Fruit fly (Drosophila melanogaster): ENCODE measurements around the gene sens-2.
A peak's percentile ranks its signal among the peaks of the same experiment; 100 is the strongest.

The sens-2 gene

DNA sequence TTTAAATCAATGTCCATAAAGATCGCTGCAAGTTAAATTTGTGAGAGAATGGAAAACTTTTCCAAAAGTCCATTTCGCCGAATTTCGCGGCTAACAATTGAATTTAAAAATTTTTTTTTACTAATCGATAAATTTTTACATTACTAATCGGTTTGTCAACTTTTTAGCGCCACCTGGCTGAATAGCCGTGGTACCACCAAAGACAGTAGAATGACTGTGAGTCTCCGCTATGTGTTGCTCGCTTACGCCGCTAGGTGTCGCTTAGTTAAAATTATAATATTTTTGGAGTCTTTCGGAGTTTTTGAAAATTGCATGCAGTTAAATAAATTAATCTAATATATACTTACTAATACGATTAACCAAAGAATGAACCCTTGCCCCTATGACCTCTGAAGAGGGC is 24.3 kb upstream of the sens-2 start (continued):
- TF ChIP-seq CG14965 (GFP tag; optimal IDR thresholded peaks at IDR 0.05; ENCODE audit: borderline replicate concordance) (no peak), GATAe (GFP tag; conservative IDR thresholded peaks at IDR 0.05) (no peak), gsb (GFP tag; IDR thresholded peaks at IDR 0.05) (no peak), CG17568 (GFP tag; optimal IDR thresholded peaks at IDR 0.05) (peak; percentile 1), HLH54F (GFP tag; optimal IDR thresholded peaks at IDR 0.05) (peak; percentile 9), CG17912 (GFP tag; optimal IDR thresholded peaks at IDR 0.05) (peak; percentile 67), CG10147 (GFP tag; optimal IDR thresholded peaks at IDR 0.05) (no peak), CG7839 (tag; optimal IDR thresholded peaks at IDR 0.05) (peak; percentile 59), slou (GFP tag; optimal IDR thresholded peaks at IDR 0.05) (peak; percentile 55), croc (GFP tag; conservative IDR thresholded peaks at IDR 0.05) (no peak), sob (GFP tag; IDR thresholded peaks at IDR 0.05) (peak; percentile 52; the same call in 1 of the 2 replicates), CG17328 (GFP tag; IDR thresholded peaks at IDR 0.05) (no peak), CG11093 (GFP tag; IDR thresholded peaks at IDR 0.05) (no peak), Bgb (GFP tag; IDR thresholded peaks at IDR 0.05; ENCODE audit: partially characterized antibody) (peak; percentile 72), Camta (GFP tag; optimal IDR thresholded peaks at IDR 0.05) (peak; percentile 27), klu (GFP tag; IDR thresholded peaks at IDR 0.05) (no peak), bowl (GFP tag; IDR thresholded peaks at IDR 0.05) (no peak), bab2 (GFP tag; optimal IDR thresholded peaks at IDR 0.05) (peak; percentile 30), Taf1 (GFP tag; IDR thresholded peaks at IDR 0.05) (no peak), CG8478 (optimal IDR thresholded peaks at IDR 0.05) (no peak), nerfin-2 (GFP tag; IDR thresholded peaks at IDR 0.05; ENCODE audit: partially characterized antibody) (peak; percentile 12; the same call in 1 of the 2 replicates), CG33557 (GFP tag; optimal IDR thresholded peaks at IDR 0.05) (no peak), pros (GFP tag; optimal IDR thresholded peaks at IDR 0.05) (no peak), H2.0 (GFP tag; IDR thresholded peaks at IDR 0.05) (no peak), CG12104 (GFP tag; optimal IDR thresholded peaks at IDR 0.05) (no peak), CG1529 (GFP tag; optimal IDR thresholded peaks at IDR 0.05) (no peak), CG12391 (tag; optimal IDR thresholded peaks at IDR 0.05) (peak; percentile 30), tup (GFP tag; optimal IDR thresholded peaks at IDR 0.05) (no peak), tio (GFP tag; optimal IDR thresholded peaks at IDR 0.05) (no peak), pnt (GFP tag; optimal IDR thresholded peaks at IDR 0.05) (peak; percentile 6), tna (GFP tag; IDR thresholded peaks at IDR 0.05; ENCODE audit: partially characterized antibody) (peak; percentile 30; the same call in 1 of the 2 replicates), wek (GFP tag; optimal IDR thresholded peaks at IDR 0.05) (no peak), chinmo (GFP tag; IDR thresholded peaks at IDR 0.05; ENCODE audit: partially characterized antibody) (peak; percentile 70; the same call in 2 of the 4 replicates), Sox100B (GFP tag; optimal IDR thresholded peaks at IDR 0.05) (no peak), peb (GFP tag; IDR thresholded peaks at IDR 0.05) (no peak), Hr51 (GFP tag; optimal IDR thresholded peaks at IDR 0.05) (peak in 1 of 2 experiments; percentile 33), CG5245 (GFP tag; optimal IDR thresholded peaks at IDR 0.05) (peak; percentile 57), CG31441 (GFP tag; IDR thresholded peaks at IDR 0.05) (0 out of 2 replicates have a peak, but pooled peaks have one; percentile 15), rib (GFP tag; IDR thresholded peaks at IDR 0.05) (no peak), Hsf (GFP tag; optimal IDR thresholded peaks at IDR 0.05) (peak; percentile 47), Antp (GFP tag; optimal IDR thresholded peaks at IDR 0.05) (no peak), sug (tag; optimal IDR thresholded peaks at IDR 0.05) (peak; percentile 49), dysf (GFP tag; IDR thresholded peaks at IDR 0.05) (peak; percentile 54; the same call in 2 of the 3 replicates), pho (GFP tag; optimal IDR thresholded peaks at IDR 0.05) (no peak), zf30C (GFP tag; optimal IDR thresholded peaks at IDR 0.05) (no peak), scrt (GFP tag; optimal IDR thresholded peaks at IDR 0.05) (peak; percentile 2), ac (GFP tag; optimal IDR thresholded peaks at IDR 0.05) (no peak), fu2 (GFP tag; optimal IDR thresholded peaks at IDR 0.05) (no peak), CG8765 (GFP tag; IDR thresholded peaks at IDR 0.05) (no peak), exex (tag; optimal IDR thresholded peaks at IDR 0.05) (peak; percentile 59), ttk (GFP tag; IDR thresholded peaks at IDR 0.05) (no peak)

Measured in whole organism, embryonic.